Fruit fly (Drosophila melanogaster): ENCODE measurements around the gene Arglu1.

Arglu1 gene

dm6 chr2L:9908468-9908967, 29.4 kb downstream of the Arglu1 start, which contains the start of gene CG13124 (continued):
- TF ChIP-seq CTCF (GFP tag; optimal IDR thresholded peaks at IDR 0.05) (no peak), Opbp (GFP tag; IDR thresholded peaks at IDR 0.05; ENCODE audit: partially characterized antibody) (no peak), Ssrp (tag; optimal IDR thresholded peaks at IDR 0.05) (no peak), Dfd (GFP tag; optimal IDR thresholded peaks at IDR 0.05) (no peak), crc (GFP tag; optimal IDR thresholded peaks at IDR 0.05) (no peak), lola (GFP tag; optimal IDR thresholded peaks at IDR 0.05) (no peak), CG10959 (GFP tag; IDR thresholded peaks at IDR 0.05) (no peak), ems (GFP tag; optimal IDR thresholded peaks at IDR 0.05) (no peak), CG9876 (GFP tag; optimal IDR thresholded peaks at IDR 0.05) (no peak), CG7556 (GFP tag; optimal IDR thresholded peaks at IDR 0.05) (no peak), tap (tag; optimal IDR thresholded peaks at IDR 0.05) (no peak), CG43689 (GFP tag; IDR thresholded peaks at IDR 0.05) (no peak), CG33557 (GFP tag; optimal IDR thresholded peaks at IDR 0.05) (no peak), gt (GFP tag; IDR thresholded peaks at IDR 0.05) (no peak), CG30431 (GFP tag; optimal IDR thresholded peaks at IDR 0.05) (no peak), sisA (GFP tag; IDR thresholded peaks at IDR 0.05) (no peak), so (GFP tag; IDR thresholded peaks at IDR 0.05) (peak; percentile 61; the same call in 1 of the 3 replicates), CG1024 (GFP tag; IDR thresholded peaks at IDR 0.05) (no peak), Drgx (GFP tag; IDR thresholded peaks at IDR 0.05) (peak; percentile 57), CG10543 (GFP tag; optimal IDR thresholded peaks at IDR 0.05) (peak; percentile 61), CG16863 (GFP tag; optimal IDR thresholded peaks at IDR 0.05) (no peak), gcm (GFP tag; optimal IDR thresholded peaks at IDR 0.05) (no peak), NFAT (GFP tag; IDR thresholded peaks at IDR 0.05) (peak; percentile 25; the same call in 1 of the 2 replicates), Med (GFP tag) (peak; percentile 34), gro (GFP tag; optimal IDR thresholded peaks at IDR 0.05) (no peak), CG10654 (GFP tag; optimal IDR thresholded peaks at IDR 0.05) (no peak), Pdp1 (GFP tag; optimal IDR thresholded peaks at IDR 0.05) (peak in 1 of 2 experiments; percentile 60), CG5953 (GFP tag; IDR thresholded peaks at IDR 0.05) (no peak), bbx (GFP tag; IDR thresholded peaks at IDR 0.05; ENCODE audit: partially characterized antibody) (no peak), Dip2 (GFP tag; IDR thresholded peaks at IDR 0.05) (no peak), zen2 (GFP tag; IDR thresholded peaks at IDR 0.05; ENCODE audit: partially characterized antibody) (no peak), pan (optimal IDR thresholded peaks at IDR 0.05) (no peak), pan (GFP tag; optimal IDR thresholded peaks at IDR 0.05 in 1 of 2, IDR thresholded peaks at IDR 0.05 in 1 of 2) (peak in 1 of 2 experiments; percentile 21), jumu (GFP tag; optimal IDR thresholded peaks at IDR 0.05) (no peak), lab (GFP tag; optimal IDR thresholded peaks at IDR 0.05) (peak; percentile 50), CG2678 (tag; optimal IDR thresholded peaks at IDR 0.05) (peak; percentile 43), Dref (GFP tag; IDR thresholded peaks at IDR 0.05) (no peak), CG12744 (GFP tag; optimal IDR thresholded peaks at IDR 0.05) (no peak), fru (optimal IDR thresholded peaks at IDR 0.05) (no peak), z (GFP tag; IDR thresholded peaks at IDR 0.05) (no peak), maf-S (GFP tag; optimal IDR thresholded peaks at IDR 0.05) (no peak), nmo (GFP tag; optimal IDR thresholded peaks at IDR 0.05) (no peak), E2f1 (GFP tag; IDR thresholded peaks at IDR 0.05) (no peak), chinmo (GFP tag; IDR thresholded peaks at IDR 0.05; ENCODE audit: partially characterized antibody) (peak; percentile 80; the same call in 1 of the 4 replicates), fu2 (GFP tag; optimal IDR thresholded peaks at IDR 0.05) (no peak), CG13775 (GFP tag; optimal IDR thresholded peaks at IDR 0.05) (no peak), CG10209 (GFP tag; optimal IDR thresholded peaks at IDR 0.05) (no peak), kay (GFP tag; optimal IDR thresholded peaks at IDR 0.05) (peak; percentile 43), Trl (optimal IDR thresholded peaks at IDR 0.05) (peak; percentile 55 to 84), Trl (GFP tag; optimal IDR thresholded peaks at IDR 0.05) (no peak), CG14050 (GFP tag; IDR thresholded peaks at IDR 0.05) (no peak), CG10267 (tag; optimal IDR thresholded peaks at IDR 0.05) (peak; percentile 0), dimm (GFP tag; IDR thresholded peaks at IDR 0.05) (no peak)
